Worm (Caenorhabditis elegans) whole organism, L1 larva: ENCODE measurements around the gene npr-37.

Experiments used
- C34B4.2 ChIP-seq: sonication (generic microtip); optimal IDR thresholded peaks from 2 replicates; lab custom pipeline; 2017; ENCODE audit warnings: mild to moderate bottlenecking, missing genetic modification characterization, missing compliant biosample characterization
- Y116A8C.19 ChIP-seq: sonication (generic microtip); optimal IDR thresholded peaks from 2 replicates; lab custom pipeline; 2016; ENCODE audit warnings: missing compliant biosample characterization, missing genetic modification characterization, borderline replicate concordance
- aha-1 ChIP-seq: fragments of 150-350 bp; optimal IDR thresholded peaks from 2 replicates; lab custom pipeline; 2014; ENCODE audit warnings: missing biosample characterization, missing genetic modification characterization
- alr-1 ChIP-seq: fragments of 200-800 bp; sonication (Bioruptor generic); optimal IDR thresholded peaks from 2 replicates; lab custom pipeline; 2018; ENCODE audit warnings: borderline replicate concordance, mild to moderate bottlenecking, missing genetic modification characterization, missing compliant biosample characterization
- ceh-82 ChIP-seq, 3 experiments: fragments of 150-350 bp in 1 of 3; sonication (generic microtip) in 2 of 3; optimal IDR thresholded peaks; 2 replicates each; lab custom pipeline; 2014 to 2017; ENCODE audit warnings: missing biosample characterization in 3 of 3, missing genetic modification characterization in 3 of 3
- ceh-88 ChIP-seq: fragments of 200-800 bp; sonication (Bioruptor generic); IDR thresholded peaks from 2 replicates; pipeline ENCODE4 v1.3.6; 2022; ENCODE audit warnings: missing genetic modification characterization, missing compliant biosample characterization
- ceh-90 ChIP-seq: sonication (generic microtip); optimal IDR thresholded peaks from 2 replicates; lab custom pipeline; 2016; ENCODE audit warnings: missing genetic modification characterization, missing compliant biosample characterization
- ces-1 ChIP-seq: fragments of 150-350 bp; optimal IDR thresholded peaks from 2 replicates; lab custom pipeline; 2014; ENCODE audit warnings: missing biosample characterization, missing genetic modification reagents, missing genetic modification characterization
- efl-1 ChIP-seq, 4 experiments: fragments of 150-350 bp; optimal IDR thresholded peaks in 3 of 4; peaks in 1 of 4; 1 replicate in 1 of 4; 2 replicates in 3 of 4; lab custom pipeline; 2014; ENCODE audit warnings: missing biosample characterization in 2 of 4, missing genetic modification characterization in 2 of 4, missing genetic modification reagents in 2 of 4
- egl-13 ChIP-seq: sonication (generic microtip); optimal IDR thresholded peaks from 2 replicates; lab custom pipeline; 2016; ENCODE audit warnings: missing genotype, missing genetic modification reagents, missing genetic modification characterization, missing compliant biosample characterization
- egl-27 ChIP-seq, 2 experiments: fragments of 150-350 bp in 1 of 2; sonication (generic microtip); optimal IDR thresholded peaks; 3 replicates each; lab custom pipeline; 2017 to 2018; ENCODE audit warnings: missing biosample characterization in 2 of 2, missing genetic modification characterization in 2 of 2, missing genetic modification reagents in 2 of 2
- elt-3 ChIP-seq, 6 experiments: fragments of 150-350 bp in 1 of 6; sonication (generic microtip); optimal IDR thresholded peaks; 2 replicates each; lab custom pipeline; 2017 to 2018; ENCODE audit warnings: missing biosample characterization in 6 of 6, missing genetic modification characterization in 6 of 6, inconsistent platforms in 1 of 6
- ets-5 ChIP-seq: fragments of 200-800 bp; sonication (Bioruptor generic); IDR thresholded peaks from 2 replicates; pipeline ENCODE4 v1.3.6; 2022; ENCODE audit warnings: missing genetic modification characterization, missing compliant biosample characterization
- fkh-10 ChIP-seq: sonication (generic microtip); optimal IDR thresholded peaks from 2 replicates; lab custom pipeline; 2017; ENCODE audit warnings: missing biosample characterization, missing genetic modification reagents, missing genetic modification characterization
- fkh-4 ChIP-seq: sonication (generic microtip); optimal IDR thresholded peaks from 2 replicates; lab custom pipeline; 2016; ENCODE audit warnings: missing compliant biosample characterization, missing genetic modification characterization, borderline replicate concordance
- grh-1 ChIP-seq: fragments of 200-800 bp; sonication (Bioruptor generic); IDR thresholded peaks from 2 replicates; pipeline ENCODE4 v1.3.6; 2022; ENCODE audit warnings: missing genetic modification reagents, missing genetic modification characterization, missing compliant biosample characterization
- hpl-2 ChIP-seq: fragments of 150-350 bp; optimal IDR thresholded peaks from 2 replicates; lab custom pipeline; 2014; ENCODE audit warnings: missing biosample characterization, missing genetic modification reagents, missing genetic modification characterization
- irx-1 ChIP-seq: sonication (generic microtip); optimal IDR thresholded peaks from 2 replicates; lab custom pipeline; 2016; ENCODE audit warnings: missing genetic modification characterization, missing compliant biosample characterization
- jun-1 ChIP-seq: fragments of 150-350 bp; optimal IDR thresholded peaks from 2 replicates; lab custom pipeline; 2014; ENCODE audit warnings: missing biosample characterization, missing genetic modification reagents, missing genetic modification characterization
- lin-13 ChIP-seq: fragments of 150-350 bp; optimal IDR thresholded peaks from 2 replicates; lab custom pipeline; 2014; ENCODE audit warnings: missing biosample characterization, missing genetic modification reagents, missing genetic modification characterization
- lin-14 ChIP-seq: fragments of 200-800 bp; sonication (Bioruptor generic); optimal IDR thresholded peaks from 2 replicates; lab custom pipeline; 2018; ENCODE audit warnings: mild to moderate bottlenecking, missing genetic modification characterization, moderate library complexity, missing compliant biosample characterization
- lin-15B ChIP-seq: fragments of 150-350 bp; sonication (generic microtip); optimal IDR thresholded peaks from 3 replicates; lab custom pipeline; 2014; ENCODE audit warnings: missing biosample characterization, missing genetic modification characterization
- lin-35 ChIP-seq, 2 experiments: fragments of 150-350 bp; optimal IDR thresholded peaks; 2 replicates each; lab custom pipeline; 2014; ENCODE audit warnings: missing biosample characterization in 2 of 2, missing genetic modification characterization in 2 of 2, missing genetic modification reagents in 2 of 2
- lin-39 ChIP-seq: fragments of 150-350 bp; optimal IDR thresholded peaks from 2 replicates; lab custom pipeline; 2014; ENCODE audit warnings: missing biosample characterization, missing genetic modification reagents, missing genetic modification characterization
- lir-3 ChIP-seq: sonication (generic microtip); optimal IDR thresholded peaks from 2 replicates; lab custom pipeline; 2016; ENCODE audit warnings: mild to moderate bottlenecking, missing genetic modification characterization, moderate library complexity, missing compliant biosample characterization; ENCODE audit not compliant: poor library complexity
- lsy-2 ChIP-seq, 2 experiments: fragments of 150-350 bp; optimal IDR thresholded peaks; 2 replicates each; lab custom pipeline; 2014; ENCODE audit warnings: missing biosample characterization in 2 of 2, missing genetic modification characterization in 2 of 2
- mab-9 ChIP-seq: fragments of 200-800 bp; sonication (Bioruptor generic); IDR thresholded peaks from 2 replicates; pipeline ENCODE4 v1.3.6; 2022; ENCODE audit warnings: missing genetic modification reagents, missing genetic modification characterization, missing compliant biosample characterization
- mef-2 ChIP-seq: fragments of 150-350 bp; optimal IDR thresholded peaks from 2 replicates; lab custom pipeline; 2014; ENCODE audit warnings: missing biosample characterization, missing genetic modification characterization
- mep-1 ChIP-seq: fragments of 150-350 bp; optimal IDR thresholded peaks from 2 replicates; lab custom pipeline; 2014; ENCODE audit warnings: missing biosample characterization, missing genetic modification characterization
- nhr-11 ChIP-seq: fragments of 150-350 bp; optimal IDR thresholded peaks from 2 replicates; lab custom pipeline; 2014; ENCODE audit warnings: missing biosample characterization, missing genetic modification characterization
- nhr-12 ChIP-seq: sonication (generic microtip); optimal IDR thresholded peaks from 2 replicates; lab custom pipeline; 2017; ENCODE audit warnings: missing biosample characterization, missing genetic modification characterization
- nhr-19 ChIP-seq: fragments of 200-800 bp; sonication (Bioruptor generic); conservative IDR thresholded peaks from 2 replicates; pipeline ENCODE4 v1.3.6; 2022; ENCODE audit warnings: missing genetic modification characterization, missing compliant biosample characterization
- nhr-20 ChIP-seq: sonication (generic microtip); optimal IDR thresholded peaks from 2 replicates; lab custom pipeline; 2016; ENCODE audit warnings: mild to moderate bottlenecking, missing genetic modification characterization, missing compliant biosample characterization
- nhr-237 ChIP-seq: fragments of 150-350 bp; optimal IDR thresholded peaks from 2 replicates; lab custom pipeline; 2014; ENCODE audit warnings: missing biosample characterization, missing genetic modification characterization
- nhr-28 ChIP-seq: fragments of 150-350 bp; optimal IDR thresholded peaks from 2 replicates; lab custom pipeline; 2014; ENCODE audit warnings: missing biosample characterization, missing genetic modification characterization
- nhr-47 ChIP-seq: sonication (generic microtip); optimal IDR thresholded peaks from 2 replicates; lab custom pipeline; 2016; ENCODE audit warnings: mild to moderate bottlenecking, missing genetic modification characterization, moderate library complexity, missing compliant biosample characterization
- nhr-71 ChIP-seq: sonication (generic microtip); optimal IDR thresholded peaks from 2 replicates; lab custom pipeline; 2016; ENCODE audit warnings: mild to moderate bottlenecking, missing genetic modification characterization, moderate library complexity, missing compliant biosample characterization
- nhr-76 ChIP-seq: sonication (generic microtip); optimal IDR thresholded peaks from 2 replicates; lab custom pipeline; 2017; ENCODE audit warnings: missing biosample characterization, missing genetic modification characterization
- nhr-77 ChIP-seq: fragments of 150-350 bp; optimal IDR thresholded peaks from 2 replicates; lab custom pipeline; 2014; ENCODE audit warnings: missing biosample characterization, missing genetic modification characterization
- nhr-85 ChIP-seq: sonication (generic microtip); peaks from one replicate; lab custom pipeline; 2016; ENCODE audit warnings: missing genetic modification characterization, inconsistent platforms, missing compliant biosample characterization
- pag-3 ChIP-seq: sonication (generic microtip); optimal IDR thresholded peaks from 2 replicates; lab custom pipeline; 2017; ENCODE audit warnings: missing genetic modification characterization, mild to moderate bottlenecking, missing compliant biosample characterization, antibody characterized with exemption, borderline replicate concordance; ENCODE audit not compliant: insufficient read depth
- pqm-1 ChIP-seq: sonication (generic microtip); optimal IDR thresholded peaks from 3 replicates; lab custom pipeline; 2017; ENCODE audit warnings: missing biosample characterization, missing genetic modification characterization
- rnt-1 ChIP-seq: sonication (generic microtip); optimal IDR thresholded peaks from 2 replicates; lab custom pipeline; 2016; ENCODE audit warnings: mild to moderate bottlenecking, missing genetic modification characterization, moderate library complexity, missing compliant biosample characterization
- skn-1 ChIP-seq: fragments of 150-350 bp; optimal IDR thresholded peaks from 2 replicates; lab custom pipeline; 2014; ENCODE audit warnings: missing biosample characterization, missing genetic modification characterization
- snpc-4 ChIP-seq: fragments of 150-350 bp; optimal IDR thresholded peaks from 2 replicates; lab custom pipeline; 2014; ENCODE audit warnings: missing biosample characterization, missing genetic modification characterization
- snu-23 ChIP-seq: sonication (generic microtip); optimal IDR thresholded peaks from 2 replicates; lab custom pipeline; 2016; ENCODE audit warnings: missing genetic modification characterization, missing compliant biosample characterization
- sox-4 ChIP-seq: sonication (generic microtip); optimal IDR thresholded peaks from 2 replicates; lab custom pipeline; 2016; ENCODE audit warnings: missing genetic modification characterization, missing compliant biosample characterization
- tlp-1 ChIP-seq: fragments of 150-350 bp; optimal IDR thresholded peaks from 2 replicates; lab custom pipeline; 2014; ENCODE audit warnings: missing biosample characterization, missing genetic modification characterization
- unc-130 ChIP-seq: fragments of 150-350 bp; optimal IDR thresholded peaks from 2 replicates; lab custom pipeline; 2017; ENCODE audit warnings: missing biosample characterization, missing genetic modification characterization, inconsistent platforms
- unc-30 ChIP-seq: sonication (generic microtip); optimal IDR thresholded peaks from 2 replicates; lab custom pipeline; 2017; ENCODE audit warnings: missing biosample characterization, missing genetic modification characterization
- unc-62 ChIP-seq: fragments of 150-350 bp; optimal IDR thresholded peaks from 2 replicates; lab custom pipeline; 2014; ENCODE audit warnings: missing biosample characterization, missing genetic modification reagents, missing genetic modification characterization
- xbp-1 ChIP-seq: sonication (generic microtip); optimal IDR thresholded peaks from 2 replicates; lab custom pipeline; 2016; ENCODE audit warnings: missing genetic modification characterization, missing compliant biosample characterization
- ztf-4 ChIP-seq: fragments of 150-350 bp; optimal IDR thresholded peaks from 2 replicates; lab custom pipeline; 2014; ENCODE audit warnings: missing biosample characterization, missing genetic modification characterization

Gene npr-37

DNA sequence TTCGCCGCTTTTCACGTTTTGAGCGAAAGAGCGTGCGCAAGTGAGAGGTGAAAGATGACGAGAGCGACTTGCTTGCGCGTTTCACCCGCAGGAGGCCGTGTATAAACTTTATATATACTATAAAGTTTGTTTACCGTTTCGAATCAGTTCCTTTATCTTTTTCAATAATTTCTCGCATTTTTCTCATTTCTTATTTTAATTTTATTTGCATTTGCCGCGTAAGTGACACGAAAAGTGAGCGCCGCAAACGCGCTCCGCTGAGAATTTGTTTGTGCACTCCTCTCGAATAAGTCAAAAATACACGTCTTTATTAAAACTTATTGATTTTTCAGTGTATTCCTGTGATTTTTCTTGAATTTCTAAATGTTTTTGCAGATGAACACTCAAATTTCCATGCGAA, 37.3 kb downstream of the npr-37 start, which contains the start of gene mrpl-55:
Gene mrpl-55 (plus strand): TSS at position 364 of the 400 bp plus-strand sequence.
- TF ChIP-seq xbp-1 (tag; lab: Kevin White, UChicago) (peak; percentile 95), ztf-4 (tag; lab: Kevin White, UChicago) (peak; percentile 82), skn-1 (tag; lab: Kevin White, UChicago) (peak; percentile 88), fkh-10 (peak; percentile 47), irx-1 (tag; lab: Kevin White, UChicago) (peak; percentile 88), mab-9 (peak; percentile 75), lsy-2 (tag; optimal IDR thresholded peaks at IDR 0.05; lab: Kevin White, UChicago) (peak; percentile 91 to 95), nhr-237 (tag; lab: Kevin White, UChicago) (peak; percentile 80), nhr-47 (tag; lab: Kevin White, UChicago) (peak; percentile 95), nhr-19 (GFP tag; lab: Robert Waterston, UW) (peak; percentile 89), nhr-28 (tag; lab: Kevin White, UChicago) (no peak), ceh-90 (tag; lab: Kevin White, UChicago) (peak; percentile 46), lin-14 (GFP tag; lab: Kevin White, UChicago) (peak; percentile 93), lin-15B (tag; lab: Kevin White, UChicago) (peak; percentile 92), grh-1 (peak; percentile 76), nhr-85 (tag; lab: Kevin White, UChicago) (peak; percentile 94), ceh-88 (peak; percentile 89), nhr-11 (peak; percentile 56), ces-1 (GFP tag; lab: Kevin White, UChicago) (no peak), tlp-1 (no peak), lin-13 (GFP tag; lab: Kevin White, UChicago) (peak; percentile 88), aha-1 (no peak), ceh-82 (tag; optimal IDR thresholded peaks at IDR 0.05; lab: Kevin White, UChicago) (peak; percentile 75 to 93 (median 77)), hpl-2 (GFP tag; lab: Kevin White, UChicago) (peak; percentile 61), egl-13 (peak; percentile 74), ets-5 (no peak), Y116A8C.19 (tag; lab: Kevin White, UChicago) (no peak), pag-3 (tag; lab: Kevin White, UChicago) (no peak), lir-3 (tag; lab: Kevin White, UChicago) (peak; percentile 76), nhr-12 (tag; lab: Kevin White, UChicago) (no peak), lin-35 (GFP tag; optimal IDR thresholded peaks at IDR 0.05; lab: Kevin White, UChicago) (peak; percentile 95 to 98), alr-1 (tag; lab: Kevin White, UChicago) (no peak), nhr-77 (tag; lab: Kevin White, UChicago) (peak; percentile 90), jun-1 (tag; lab: Kevin White, UChicago) (peak; percentile 82), elt-3 (tag; optimal IDR thresholded peaks at IDR 0.05; lab: Kevin White, UChicago) (peak in 4 of 6 experiments; percentile 19 to 98 (median 64)), mep-1 (tag; lab: Kevin White, UChicago) (peak; percentile 94), snpc-4 (tag; lab: Kevin White, UChicago) (peak; percentile 79), unc-30 (tag; lab: Kevin White, UChicago) (peak; percentile 43), mef-2 (tag; lab: Kevin White, UChicago) (peak; percentile 69), nhr-20 (peak; percentile 91), unc-62 (GFP tag; lab: Kevin White, UChicago) (peak; percentile 9), unc-130 (tag; lab: Kevin White, UChicago) (peak; percentile 97), efl-1 (optimal IDR thresholded peaks at IDR 0.05; lab: Kevin White, UChicago) (peak; percentile 88 to 98), efl-1 (GFP tag; optimal IDR thresholded peaks at IDR 0.05 in 1 of 2; lab: Kevin White, UChicago) (peak; percentile 96 to 99), rnt-1 (tag; lab: Kevin White, UChicago) (peak; percentile 93), fkh-4 (peak; percentile 57), egl-27 (tag; optimal IDR thresholded peaks at IDR 0.05; lab: Kevin White, UChicago) (peak; percentile 37), pqm-1 (tag; lab: Kevin White, UChicago) (no peak), nhr-71 (tag; lab: Kevin White, UChicago) (peak; percentile 95), lin-39 (peak; percentile 82), nhr-76 (tag; lab: Kevin White, UChicago) (no peak), sox-4 (tag; lab: Kevin White, UChicago) (peak; percentile 76), C34B4.2 (tag; lab: Kevin White, UChicago) (no peak), snu-23 (GFP tag; lab: Kevin White, UChicago) (peak; percentile 95)
